Fruit fly (Drosophila melanogaster): Measurements from ENCODE around the gene CG34012.

Gene CG34012

dm6 chr3L:11148478-11149251 lies 39.4 kb upstream of the CG34012 start (continued):
- TF ChIP-seq CG12071 (GFP tag; optimal IDR thresholded peaks at IDR 0.05) (peak; percentile 16), CG14667 (GFP tag; IDR thresholded peaks at IDR 0.05) (peak; percentile 22; the same call in 1 of the 2 replicates), CG12744 (GFP tag; optimal IDR thresholded peaks at IDR 0.05) (no peak), CG31441 (GFP tag; IDR thresholded peaks at IDR 0.05) (peak; percentile 70), BEAF-32 (GFP tag; optimal IDR thresholded peaks at IDR 0.05) (no peak), CG13287 (GFP tag; IDR thresholded peaks at IDR 0.05; ENCODE audit: partially characterized antibody) (no peak), cwo (GFP tag; optimal IDR thresholded peaks at IDR 0.05) (peak; percentile 24), CG4820 (GFP tag; optimal IDR thresholded peaks at IDR 0.05) (peak; percentile 41), Ada2b (GFP tag; IDR thresholded peaks at IDR 0.05) (0 out of 2 replicates have a peak, but pooled peaks have one; percentile 21), CG17385 (GFP tag; optimal IDR thresholded peaks at IDR 0.05) (peak; percentile 29), fd96Cb (tag; optimal IDR thresholded peaks at IDR 0.05) (peak; percentile 63), gsb (GFP tag; IDR thresholded peaks at IDR 0.05) (no peak), ems (GFP tag; optimal IDR thresholded peaks at IDR 0.05) (peak; percentile 3), CG10267 (tag; optimal IDR thresholded peaks at IDR 0.05) (peak; percentile 52), CrebB (tag; optimal IDR thresholded peaks at IDR 0.05) (no peak), CG43689 (GFP tag; IDR thresholded peaks at IDR 0.05) (no peak), Taf1 (GFP tag; IDR thresholded peaks at IDR 0.05) (no peak), tap (tag; optimal IDR thresholded peaks at IDR 0.05) (peak; percentile 42), CG15269 (tag; optimal IDR thresholded peaks at IDR 0.05) (peak; percentile 16), nau (GFP tag; optimal IDR thresholded peaks at IDR 0.05) (peak; percentile 38), Ets65A (GFP tag) (no peak), CG12769 (tag; optimal IDR thresholded peaks at IDR 0.05) (peak; percentile 48), ap (GFP tag; IDR thresholded peaks at IDR 0.05) (0 out of 2 replicates have a peak, but pooled peaks have one; percentile 44), sc (optimal IDR thresholded peaks at IDR 0.05) (no peak), sc (GFP tag; optimal IDR thresholded peaks at IDR 0.05) (peak; percentile 41), dpn (GFP tag; optimal IDR thresholded peaks at IDR 0.05) (peak in 1 of 2 experiments; percentile 19), CoRest (tag; optimal IDR thresholded peaks at IDR 0.05) (peak; percentile 48), CG1603 (tag; optimal IDR thresholded peaks at IDR 0.05) (peak; percentile 39), vvl (GFP tag; IDR thresholded peaks at IDR 0.05) (peak; percentile 87), CG2875 (GFP tag; optimal IDR thresholded peaks at IDR 0.05) (peak; percentile 22), gcm (GFP tag; optimal IDR thresholded peaks at IDR 0.05) (peak; percentile 16), Fer3 (tag; optimal IDR thresholded peaks at IDR 0.05) (peak; percentile 6), CG5245 (GFP tag; optimal IDR thresholded peaks at IDR 0.05) (peak; percentile 18), prd (optimal IDR thresholded peaks at IDR 0.05) (no peak), prd (GFP tag; IDR thresholded peaks at IDR 0.05) (peak; percentile 56; the same call in 2 of the 3 replicates), Blimp-1 (GFP tag; optimal IDR thresholded peaks at IDR 0.05) (peak; percentile 81), CG17829 (tag; optimal IDR thresholded peaks at IDR 0.05) (peak; percentile 51), esg (GFP tag; conservative IDR thresholded peaks at IDR 0.05) (peak; percentile 16; the same call in 1 of the 2 replicates), bcd (GFP tag; optimal IDR thresholded peaks at IDR 0.05) (peak; percentile 46), CG10979 (tag; optimal IDR thresholded peaks at IDR 0.05) (peak; percentile 81), CG34376 (GFP tag; optimal IDR thresholded peaks at IDR 0.05) (no peak), HLH54F (GFP tag; optimal IDR thresholded peaks at IDR 0.05) (no peak), CG3847 (GFP tag; IDR thresholded peaks at IDR 0.05) (0 out of 2 replicates have a peak, but pooled peaks have one; percentile 14), Dek (tag; optimal IDR thresholded peaks at IDR 0.05) (no peak), CG11085 (GFP tag; IDR thresholded peaks at IDR 0.05) (no peak), CG14441 (GFP tag; IDR thresholded peaks at IDR 0.05) (peak; percentile 49; the same call in 1 of the 2 replicates), ara (GFP tag; IDR thresholded peaks at IDR 0.05) (peak; percentile 56; the same call in 1 of the 2 replicates), CG1602 (GFP tag; optimal IDR thresholded peaks at IDR 0.05) (peak; percentile 21), CG2678 (tag; optimal IDR thresholded peaks at IDR 0.05) (peak; percentile 65)
